Worm (Caenorhabditis elegans) whole organism, young adult: ENCODE measurements around the gene F55C9.11.

ENCODE experiments used
- C17E4.6 ChIP-seq: fragments of 200-800 bp; sonication (Bioruptor generic); IDR thresholded peaks from 2 replicates; pipeline ENCODE4 v1.3.6; 2022; ENCODE audit warnings: missing genetic modification reagents, missing genetic modification characterization, missing compliant biosample characterization
- F22D6.2 ChIP-seq: sonication (generic microtip); optimal IDR thresholded peaks from 2 replicates; lab custom pipeline; 2016; ENCODE audit warnings: mild to moderate bottlenecking, missing genetic modification characterization, missing compliant biosample characterization
- F33H1.4 ChIP-seq: fragments of 200-800 bp; sonication (Bioruptor generic); IDR thresholded peaks from 2 replicates; pipeline ENCODE4 v1.3.6; 2022; ENCODE audit warnings: missing genetic modification reagents, missing genetic modification characterization, missing compliant biosample characterization
- ama-1 ChIP-seq, 3 experiments: fragments of 150-350 bp in 1 of 3; sonication (generic microtip) in 2 of 3; optimal IDR thresholded peaks; 2 replicates each; lab custom pipeline; 2014 to 2018; ENCODE audit warnings: missing biosample characterization in 2 of 3, missing genetic modification characterization in 2 of 3, missing genetic modification reagents in 2 of 3
- efl-1 ChIP-seq: fragments of 150-350 bp; optimal IDR thresholded peaks from 2 replicates; lab custom pipeline; 2014; ENCODE audit warnings: missing biosample characterization, missing genetic modification reagents, missing genetic modification characterization
- hsf-1 ChIP-seq: fragments of 200-800 bp; sonication (Bioruptor generic); IDR thresholded peaks from 2 replicates; pipeline ENCODE4 v1.3.6; 2022; ENCODE audit warnings: missing genetic modification reagents, missing genetic modification characterization, missing compliant biosample characterization
- lag-1 ChIP-seq: fragments of 200-800 bp; sonication (Bioruptor generic); IDR thresholded peaks from 2 replicates; pipeline ENCODE4 v1.3.6; 2022; ENCODE audit warnings: missing genetic modification reagents, missing genetic modification characterization, missing compliant biosample characterization
- madf-6 ChIP-seq: fragments of 200-800 bp; sonication (Bioruptor generic); IDR thresholded peaks from 2 replicates; pipeline ENCODE4 v1.3.6; 2022; ENCODE audit warnings: missing genetic modification reagents, missing genetic modification characterization, missing compliant biosample characterization
- nfya-1 ChIP-seq: sonication (generic microtip); optimal IDR thresholded peaks from 2 replicates; lab custom pipeline; 2017; ENCODE audit warnings: antibody characterized with exemption, missing compliant biosample characterization, missing genetic modification characterization, borderline replicate concordance; ENCODE audit not compliant: insufficient read depth
- snpc-1.1 ChIP-seq: sonication (generic microtip); optimal IDR thresholded peaks from 2 replicates; lab custom pipeline; 2017; ENCODE audit warnings: missing genetic modification characterization, mild to moderate bottlenecking, missing compliant biosample characterization, antibody characterized with exemption, moderate library complexity, missing genotype, missing genetic modification reagents; ENCODE audit not compliant: insufficient read depth
- snpc-4 ChIP-seq, 5 experiments: fragments of 150-350 bp in 1 of 5; sonication (generic microtip) in 4 of 5; optimal IDR thresholded peaks; 2 replicates each; lab custom pipeline; 2014 to 2018; ENCODE audit warnings: missing genetic modification characterization in 5 of 5, missing biosample characterization in 3 of 5, antibody characterized with exemption in 2 of 5, mild to moderate bottlenecking in 2 of 5, missing compliant biosample characterization in 2 of 5, missing genotype in 2 of 5, moderate library complexity in 2 of 5, missing genetic modification reagents in 1 of 5
- tbp1 ChIP-seq: fragments of 200-800 bp; sonication (Bioruptor generic); optimal IDR thresholded peaks from 2 replicates; lab custom pipeline; 2018; ENCODE audit warnings: mild to moderate bottlenecking, missing genetic modification characterization, missing compliant biosample characterization
- tbx-9 ChIP-seq: sonication (generic microtip); optimal IDR thresholded peaks from 2 replicates; lab custom pipeline; 2016; ENCODE audit warnings: borderline replicate concordance, missing genetic modification characterization, inconsistent platforms, missing compliant biosample characterization
- unc-130 ChIP-seq: sonication (generic microtip); optimal IDR thresholded peaks from 2 replicates; lab custom pipeline; 2016; ENCODE audit warnings: missing genetic modification reagents, missing genetic modification characterization, missing compliant biosample characterization

DNA sequence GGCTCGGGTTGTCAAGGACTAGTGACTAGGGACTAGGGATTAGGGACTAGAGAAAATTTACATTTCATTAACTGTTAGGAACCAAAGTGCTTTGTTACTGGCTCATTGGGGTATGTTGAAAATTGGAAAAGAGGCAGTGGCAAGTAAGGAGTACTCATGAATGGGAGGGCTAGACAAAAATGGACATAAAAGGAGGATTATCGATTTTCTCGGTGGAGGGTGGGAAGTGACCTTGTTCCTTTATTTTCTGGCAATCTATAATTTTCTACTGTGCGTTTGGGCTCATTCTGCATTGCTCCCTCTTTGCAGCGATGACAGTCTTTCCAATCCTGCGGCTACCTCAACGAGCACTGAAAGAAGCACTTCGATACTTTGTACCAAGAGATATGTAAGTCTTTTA lies 12.0 kb downstream of the F55C9.11 start, which contains the start of gene fbxb-60:
- TF ChIP-seq lag-1 (GFP tag; lab: Robert Waterston, UW), result no peak
- no peak for TF ChIP-seq F33H1.4
- TF ChIP-seq efl-1 (GFP tag; lab: Kevin White, UChicago), result no peak
- TF ChIP-seq snpc-1.1, result no peak
- TF ChIP-seq snpc-4 (GFP tag; optimal IDR thresholded peaks at IDR 0.05; lab: Kevin White, UChicago), result no peak
- no peak for TF ChIP-seq snpc-4 (tag; optimal IDR thresholded peaks at IDR 0.05; lab: Kevin White, UChicago)
- no peak for TF ChIP-seq F22D6.2 (tag; lab: Kevin White, UChicago)
- no peak for TF ChIP-seq ama-1 (optimal IDR thresholded peaks at IDR 0.05; lab: Kevin White, UChicago)
- TF ChIP-seq ama-1 (GFP tag; optimal IDR thresholded peaks at IDR 0.05; lab: Kevin White, UChicago), result no peak
- no peak for TF ChIP-seq nfya-1 (tag; lab: Kevin White, UChicago)
- TF ChIP-seq tbx-9 (tag; lab: Kevin White, UChicago), result no peak
- no peak for TF ChIP-seq tbp1 (GFP tag; lab: Kevin White, UChicago)
- TF ChIP-seq madf-6 (GFP tag; lab: Robert Waterston, UW), result no peak
- no peak for TF ChIP-seq hsf-1 (GFP tag; lab: Robert Waterston, UW)
- TF ChIP-seq unc-130 (GFP tag; lab: Kevin White, UChicago), result no peak
- no peak for TF ChIP-seq C17E4.6 (GFP tag; lab: Robert Waterston, UW)
